Worm (Caenorhabditis elegans) whole organism, young adult: ENCODE results near the gene C15C8.5.

Experiments used
- B0035.1 ChIP-seq: sonication (generic microtip); optimal IDR thresholded peaks from 2 replicates; lab custom pipeline; 2016; ENCODE audit warnings: missing genetic modification characterization, mild to moderate bottlenecking, missing compliant biosample characterization, missing genotype, missing genetic modification reagents
- B0261.1 ChIP-seq: sonication (generic microtip); optimal IDR thresholded peaks from 2 replicates; lab custom pipeline; 2016; ENCODE audit warnings: mild to moderate bottlenecking, missing genetic modification characterization, moderate library complexity, missing compliant biosample characterization
- B0336.3 ChIP-seq: fragments of 200-800 bp; sonication (Bioruptor generic); IDR thresholded peaks from 2 replicates; pipeline ENCODE4 v1.3.6; 2022; ENCODE audit warnings: missing genetic modification characterization, missing compliant biosample characterization
- C06A6.2 ChIP-seq: fragments of 200-800 bp; sonication (Bioruptor generic); conservative IDR thresholded peaks from 2 replicates; pipeline ENCODE4 v1.3.6; 2022; ENCODE audit warnings: missing genetic modification characterization, missing compliant biosample characterization
- F22D6.2 ChIP-seq: sonication (generic microtip); optimal IDR thresholded peaks from 2 replicates; lab custom pipeline; 2016; ENCODE audit warnings: mild to moderate bottlenecking, missing genetic modification characterization, missing compliant biosample characterization
- F33H1.4 ChIP-seq: fragments of 200-800 bp; sonication (Bioruptor generic); IDR thresholded peaks from 2 replicates; pipeline ENCODE4 v1.3.6; 2022; ENCODE audit warnings: missing genetic modification reagents, missing genetic modification characterization, missing compliant biosample characterization
- F55B11.4 ChIP-seq: sonication (generic microtip); optimal IDR thresholded peaks from 2 replicates; lab custom pipeline; 2016; ENCODE audit warnings: missing compliant biosample characterization, missing genetic modification characterization, borderline replicate concordance; ENCODE audit not compliant: insufficient read depth
- F57C9.4 ChIP-seq: sonication (generic microtip); optimal IDR thresholded peaks from 2 replicates; lab custom pipeline; 2017; ENCODE audit warnings: mild to moderate bottlenecking, missing genetic modification characterization, missing compliant biosample characterization
- K12H6.12 ChIP-seq: fragments of 200-800 bp; sonication (Bioruptor generic); optimal IDR thresholded peaks from 2 replicates; lab custom pipeline; 2018; ENCODE audit warnings: mild to moderate bottlenecking, missing genetic modification characterization, missing compliant biosample characterization
- Y53F4B.3 ChIP-seq: fragments of 200-800 bp; sonication (Bioruptor generic); IDR thresholded peaks from 2 replicates; pipeline ENCODE4 v1.3.6; 2022; ENCODE audit warnings: missing genetic modification reagents, missing genetic modification characterization, missing compliant biosample characterization
- Y53G8AR.9 ChIP-seq: fragments of 200-800 bp; sonication (Bioruptor generic); conservative IDR thresholded peaks from 2 replicates; pipeline ENCODE4 v1.3.6; 2022; ENCODE audit warnings: missing genetic modification reagents, missing genetic modification characterization, missing compliant biosample characterization
- ZK185.1 ChIP-seq: sonication (generic microtip); optimal IDR thresholded peaks from 2 replicates; lab custom pipeline; 2016; ENCODE audit warnings: mild to moderate bottlenecking, missing genetic modification characterization, missing compliant biosample characterization; ENCODE audit not compliant: poor library complexity, severe bottlenecking
- akir-1 ChIP-seq: fragments of 200-800 bp; sonication (Bioruptor generic); optimal IDR thresholded peaks from 2 replicates; lab custom pipeline; 2018; ENCODE audit warnings: mild to moderate bottlenecking, missing genetic modification characterization, moderate library complexity, missing compliant biosample characterization
- aptf-2 ChIP-seq: fragments of 200-800 bp; sonication (Bioruptor generic); conservative IDR thresholded peaks from 2 replicates; pipeline ENCODE4 v1.3.6; 2022; ENCODE audit warnings: missing genetic modification reagents, missing genetic modification characterization, missing compliant biosample characterization
- athp-1 ChIP-seq: sonication (generic microtip); optimal IDR thresholded peaks from 2 replicates; lab custom pipeline; 2017; ENCODE audit warnings: mild to moderate bottlenecking, missing genetic modification characterization, missing compliant biosample characterization
- bed-1 ChIP-seq: fragments of 200-800 bp; sonication (Bioruptor generic); IDR thresholded peaks from 2 replicates; pipeline ENCODE4 v1.3.6; 2022; ENCODE audit warnings: missing genetic modification reagents, missing genetic modification characterization, missing compliant biosample characterization
- cebp-1 ChIP-seq, 2 experiments: fragments of 200-800 bp in 1 of 2; sonication (Bioruptor generic) in 1 of 2; sonication (generic microtip) in 1 of 2; IDR thresholded peaks in 1 of 2; optimal IDR thresholded peaks in 1 of 2; 2 replicates each; pipeline versions ENCODE4 v1.3.6 to Lab custom; 2017 to 2022; ENCODE audit warnings: missing compliant biosample characterization in 2 of 2, missing genetic modification characterization in 2 of 2, mild to moderate bottlenecking in 1 of 2, missing genetic modification reagents in 1 of 2, moderate library complexity in 1 of 2
- cebp-2 ChIP-seq: fragments of 200-800 bp; sonication (Bioruptor generic); IDR thresholded peaks from 2 replicates; pipeline ENCODE4 v1.3.6; 2022; ENCODE audit warnings: missing genetic modification characterization, missing compliant biosample characterization
- chd-7 ChIP-seq: sonication (generic microtip); optimal IDR thresholded peaks from 2 replicates; lab custom pipeline; 2016; ENCODE audit warnings: mild to moderate bottlenecking, missing genetic modification characterization, moderate library complexity, missing compliant biosample characterization
- dpff-1 ChIP-seq: sonication (generic microtip); optimal IDR thresholded peaks from 2 replicates; lab custom pipeline; 2017; ENCODE audit warnings: mild to moderate bottlenecking, missing genetic modification characterization, missing compliant biosample characterization
- ekl-4 ChIP-seq: fragments of 200-800 bp; sonication (Bioruptor generic); IDR thresholded peaks from 2 replicates; pipeline ENCODE4 v1.3.6; 2022; ENCODE audit warnings: missing genetic modification reagents, missing genetic modification characterization, missing compliant biosample characterization
- ets-4 ChIP-seq: fragments of 200-800 bp; sonication (Bioruptor generic); optimal IDR thresholded peaks from 2 replicates; lab custom pipeline; 2018; ENCODE audit warnings: mild to moderate bottlenecking, missing genetic modification characterization, missing compliant biosample characterization
- hlh-12 ChIP-seq: sonication (generic microtip); optimal IDR thresholded peaks from 2 replicates; lab custom pipeline; 2016; ENCODE audit warnings: missing genetic modification characterization, missing compliant biosample characterization
- hlh-26 ChIP-seq: fragments of 200-800 bp; sonication (Bioruptor generic); conservative IDR thresholded peaks from 2 replicates; pipeline ENCODE4 v1.3.6; 2022; ENCODE audit warnings: missing genetic modification reagents, missing genetic modification characterization, missing compliant biosample characterization
- hrde-1 ChIP-seq: sonication (generic microtip); optimal IDR thresholded peaks from 2 replicates; lab custom pipeline; 2016; ENCODE audit warnings: missing genetic modification characterization, mild to moderate bottlenecking, missing compliant biosample characterization, moderate library complexity, missing genotype, missing genetic modification reagents, borderline replicate concordance
- lag-1 ChIP-seq: fragments of 200-800 bp; sonication (Bioruptor generic); IDR thresholded peaks from 2 replicates; pipeline ENCODE4 v1.3.6; 2022; ENCODE audit warnings: missing genetic modification reagents, missing genetic modification characterization, missing compliant biosample characterization
- let-607 ChIP-seq, 2 experiments: fragments of 200-800 bp in 1 of 2; sonication (Bioruptor generic) in 1 of 2; sonication (generic microtip) in 1 of 2; optimal IDR thresholded peaks; 2 replicates each; lab custom pipeline; 2016 to 2018; ENCODE audit warnings: mild to moderate bottlenecking in 2 of 2, missing compliant biosample characterization in 2 of 2, missing genetic modification characterization in 2 of 2, moderate library complexity in 2 of 2, missing genotype in 1 of 2
- lin-35 ChIP-seq, 3 experiments: fragments of 150-350 bp in 2 of 3; sonication (generic microtip) in 1 of 3; optimal IDR thresholded peaks; 2 replicates each; lab custom pipeline; 2014 to 2018; ENCODE audit warnings: missing biosample characterization in 3 of 3, missing genetic modification characterization in 3 of 3, missing genetic modification reagents in 3 of 3
- madf-6 ChIP-seq: fragments of 200-800 bp; sonication (Bioruptor generic); IDR thresholded peaks from 2 replicates; pipeline ENCODE4 v1.3.6; 2022; ENCODE audit warnings: missing genetic modification reagents, missing genetic modification characterization, missing compliant biosample characterization
- madf-8 ChIP-seq: fragments of 200-800 bp; sonication (Bioruptor generic); conservative IDR thresholded peaks from 2 replicates; pipeline ENCODE4 v1.3.6; 2022; ENCODE audit warnings: missing genetic modification reagents, missing genetic modification characterization, missing compliant biosample characterization
- mes-4 ChIP-seq: sonication (generic microtip); optimal IDR thresholded peaks from 2 replicates; lab custom pipeline; 2016; ENCODE audit warnings: missing genotype, missing genetic modification characterization, missing compliant biosample characterization
- nfyb-1 ChIP-seq: fragments of 200-800 bp; sonication (Bioruptor generic); IDR thresholded peaks from 2 replicates; pipeline ENCODE4 v1.3.6; 2022; ENCODE audit warnings: missing genetic modification reagents, missing genetic modification characterization, missing compliant biosample characterization
- pha-4 ChIP-seq: fragments of 150-350 bp; sonication (generic microtip); optimal IDR thresholded peaks from 2 replicates; lab custom pipeline; 2014; ENCODE audit warnings: missing biosample characterization, missing genetic modification reagents, missing genetic modification characterization
- rcor-1 ChIP-seq: fragments of 200-800 bp; sonication (Bioruptor generic); IDR thresholded peaks from 2 replicates; pipeline ENCODE4 v1.3.6; 2022; ENCODE audit warnings: missing genetic modification reagents, missing genetic modification characterization, missing compliant biosample characterization
- rpc-1 ChIP-seq, 2 experiments: fragments of 150-350 bp in 1 of 2; sonication (generic microtip) in 1 of 2; optimal IDR thresholded peaks; 2 replicates each; lab custom pipeline; 2014 to 2018; ENCODE audit warnings: missing biosample characterization in 1 of 2, missing genetic modification characterization in 1 of 2, missing genetic modification reagents in 1 of 2, missing genotype in 1 of 2
- snpc-3.4 ChIP-seq: sonication (generic microtip); optimal IDR thresholded peaks from 2 replicates; lab custom pipeline; 2017; ENCODE audit warnings: missing genetic modification characterization, mild to moderate bottlenecking, missing compliant biosample characterization, antibody characterized with exemption, moderate library complexity, missing genotype, missing genetic modification reagents
- tbp1 ChIP-seq: fragments of 200-800 bp; sonication (Bioruptor generic); optimal IDR thresholded peaks from 2 replicates; lab custom pipeline; 2018; ENCODE audit warnings: mild to moderate bottlenecking, missing genetic modification characterization, missing compliant biosample characterization
- unc-62 ChIP-seq: fragments of 150-350 bp; optimal IDR thresholded peaks from 2 replicates; lab custom pipeline; 2014; ENCODE audit warnings: missing biosample characterization, missing genetic modification reagents, missing genetic modification characterization
- zim-3 ChIP-seq: sonication (generic microtip); optimal IDR thresholded peaks from 2 replicates; lab custom pipeline; 2017; ENCODE audit warnings: mild to moderate bottlenecking, missing genetic modification characterization, moderate library complexity, missing compliant biosample characterization

The C15C8.5 gene

DNA sequence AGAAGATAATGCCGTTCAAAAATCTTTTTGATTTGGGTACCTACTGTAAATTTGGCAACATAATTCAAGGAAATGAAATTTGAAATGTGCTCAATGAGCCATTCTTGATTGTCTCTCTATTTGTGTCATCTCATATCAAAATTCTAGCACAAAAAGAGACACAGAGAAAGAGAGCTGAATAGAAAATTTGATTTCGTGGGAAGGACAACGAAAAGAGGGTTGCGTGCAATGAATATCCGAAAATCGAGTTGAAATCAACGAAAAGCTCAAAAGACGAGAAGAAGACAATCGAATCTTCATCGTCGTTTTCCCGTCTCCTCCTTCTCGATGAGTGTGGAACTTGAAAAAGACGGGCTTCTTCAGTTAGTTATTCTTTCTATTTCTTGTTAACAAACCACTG, at the start of gene C15C8.5:
C15C8.5 (plus strand) TSS at position 152 of the 400 bp plus-strand sequence.
- TF ChIP-seq F33H1.4 (GFP tag; lab: Robert Waterston, UW) = no peak
- no peak for TF ChIP-seq B0035.1 (tag; lab: Kevin White, UChicago)
- no peak for TF ChIP-seq pha-4 (tag; lab: Kevin White, UChicago)
- no peak for TF ChIP-seq B0261.1
- TF ChIP-seq aptf-2 = no peak
- TF ChIP-seq dpff-1 (tag; lab: Kevin White, UChicago) = no peak
- no peak for TF ChIP-seq tbp1
- no peak for TF ChIP-seq nfyb-1 (GFP tag; lab: Robert Waterston, UW)
- TF ChIP-seq ets-4 (GFP tag; lab: Kevin White, UChicago) = no peak
- TF ChIP-seq hrde-1 (tag; lab: Kevin White, UChicago) = no peak
- no peak for TF ChIP-seq hlh-12
- no peak for TF ChIP-seq chd-7 (tag; lab: Kevin White, UChicago)
- TF ChIP-seq madf-8 (GFP tag; lab: Robert Waterston, UW) = no peak
- TF ChIP-seq F22D6.2 (tag; lab: Kevin White, UChicago) = no peak
- no peak for TF ChIP-seq cebp-1 (GFP tag; IDR thresholded peaks at IDR 0.05; lab: Robert Waterston, UW)
- no peak for TF ChIP-seq cebp-1 (tag; optimal IDR thresholded peaks at IDR 0.05; lab: Kevin White, UChicago)
- TF ChIP-seq ekl-4 (GFP tag; lab: Robert Waterston, UW) = no peak
- no peak for TF ChIP-seq zim-3 (tag; lab: Kevin White, UChicago)
- TF ChIP-seq, all 124 proteins: peak for 0

DNA sequence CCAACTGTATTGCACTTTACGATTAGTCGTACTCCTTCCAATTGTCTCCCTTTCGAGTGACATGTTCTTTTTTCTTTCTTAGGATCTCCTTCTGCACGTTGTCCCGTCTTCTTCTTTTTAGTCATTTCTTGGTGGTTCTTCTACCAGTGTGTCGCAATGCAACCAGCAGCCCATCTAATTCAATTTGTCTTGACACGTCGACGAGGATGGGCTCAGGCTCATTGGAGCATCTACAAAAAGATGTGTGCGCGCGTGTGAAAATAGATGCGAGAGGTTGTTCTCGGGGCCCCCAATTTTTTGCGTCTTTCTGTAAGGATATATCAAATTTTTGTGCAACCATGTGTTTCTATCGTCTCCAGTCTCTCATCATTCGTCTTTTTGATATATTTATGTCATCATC, 46.2 kb upstream of the C15C8.5 start:
- no peak for TF ChIP-seq K12H6.12 (tag; lab: Kevin White, UChicago)
- TF ChIP-seq aptf-2 = no peak
- no peak for TF ChIP-seq C06A6.2
- no peak for TF ChIP-seq F57C9.4
- no peak for TF ChIP-seq mes-4 (tag; lab: Kevin White, UChicago)
- no peak for TF ChIP-seq Y53G8AR.9 (GFP tag; lab: Robert Waterston, UW)
- TF ChIP-seq snpc-3.4 (tag; lab: Kevin White, UChicago) = no peak
- no peak for TF ChIP-seq rcor-1 (GFP tag; lab: Robert Waterston, UW)
- TF ChIP-seq ZK185.1 (tag; lab: Kevin White, UChicago) = no peak

DNA sequence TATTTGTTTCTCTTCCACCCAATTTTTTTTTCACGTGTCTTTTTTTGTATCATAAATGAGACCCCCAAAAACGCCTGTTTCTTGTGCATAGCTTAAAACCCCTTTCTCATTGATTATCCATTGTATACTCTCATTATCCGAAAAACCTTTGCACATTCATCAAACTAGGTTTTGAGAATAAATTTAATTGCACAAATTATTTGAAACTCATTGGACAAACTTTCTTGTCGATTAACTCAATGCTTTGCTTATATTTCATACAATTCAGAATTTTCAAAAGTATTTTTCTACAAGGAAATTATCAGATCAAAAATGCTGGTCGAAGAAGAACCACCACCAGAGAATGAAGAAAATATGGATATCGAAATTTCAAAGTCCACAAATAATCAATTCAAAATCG, 43.7 kb upstream of the C15C8.5 start, which contains the start of gene R11D1.1:
R11D1.1 (plus strand) TSS at position 301 of the 400 bp plus-strand sequence.
- TF ChIP-seq B0336.3 (GFP tag; lab: Robert Waterston, UW) (no peak), akir-1 (GFP tag; lab: Kevin White, UChicago) (no peak), madf-6 (GFP tag; lab: Robert Waterston, UW) (no peak)

DNA sequence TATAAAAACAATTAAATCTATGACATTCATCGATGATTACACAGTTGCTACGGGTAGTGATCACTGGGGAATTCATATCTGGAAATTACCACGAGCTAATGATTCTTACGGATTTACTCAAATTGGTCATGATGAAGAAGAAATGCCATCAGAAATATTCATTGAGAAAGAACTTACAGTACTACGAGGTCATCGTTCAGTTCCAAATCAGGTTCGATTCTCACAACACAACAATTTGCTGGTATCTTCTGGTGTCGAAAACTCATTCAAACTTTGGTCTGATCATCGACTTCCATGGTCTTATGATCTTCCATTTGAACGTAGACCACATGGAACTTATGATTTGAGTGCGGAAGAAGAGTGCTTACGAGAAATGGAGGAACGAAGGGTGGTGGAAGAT, 41.3 kb upstream of the C15C8.5 start:
- no peak for TF ChIP-seq dpff-1 (tag; lab: Kevin White, UChicago)
- TF ChIP-seq, all 124 proteins: peak for 0

DNA sequence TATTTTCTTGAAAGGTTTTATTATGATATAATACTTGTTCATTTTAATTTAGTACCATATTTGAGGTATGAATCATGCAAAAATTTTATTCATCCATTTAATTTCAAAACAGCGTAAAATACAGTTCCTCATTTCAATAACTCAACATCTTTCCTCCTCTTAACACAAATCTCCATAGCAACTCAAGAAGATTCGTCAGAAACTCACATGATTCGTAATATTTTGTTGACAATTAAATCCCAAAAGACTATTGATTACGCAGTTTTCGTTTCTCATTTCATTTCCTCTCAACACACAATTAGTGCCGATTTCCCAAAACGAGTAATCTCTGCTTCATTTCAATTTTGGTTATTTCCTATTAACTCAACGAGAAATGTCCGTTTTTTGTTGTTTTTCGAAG, 39.5 kb upstream of the C15C8.5 start, which contains the start of gene R11D1.2:
R11D1.2 (plus strand) TSS at position 301 of the 400 bp plus-strand sequence.
- TF ChIP-seq let-607 (tag; optimal IDR thresholded peaks at IDR 0.05; lab: Kevin White, UChicago) (no peak), rpc-1 (optimal IDR thresholded peaks at IDR 0.05; lab: Kevin White, UChicago) (no peak), rpc-1 (tag; optimal IDR thresholded peaks at IDR 0.05; lab: Kevin White, UChicago) (no peak), Y53G8AR.9 (GFP tag; lab: Robert Waterston, UW) (no peak), lag-1 (no peak), Y53F4B.3 (no peak), bed-1 (GFP tag; lab: Robert Waterston, UW) (no peak), cebp-2 (no peak), athp-1 (no peak), hrde-1 (tag; lab: Kevin White, UChicago) (no peak), lin-35 (GFP tag; optimal IDR thresholded peaks at IDR 0.05; lab: Kevin White, UChicago) (no peak), hlh-26 (GFP tag; lab: Robert Waterston, UW) (no peak), F55B11.4 (no peak), unc-62 (GFP tag; lab: Kevin White, UChicago) (no peak)
